Fruit fly (Drosophila melanogaster): ENCODE results near the gene HisRS.
A peak's percentile ranks its signal among the peaks of the same experiment; 100 is the strongest.

The HisRS gene

dm6 chrX:18494165-18494740 is 21.0 kb upstream of the HisRS start, which contains the start of gene CG15043 (continued):
- TF ChIP-seq bsh (GFP tag; optimal IDR thresholded peaks at IDR 0.05) (no peak), hkb (optimal IDR thresholded peaks at IDR 0.05) (no peak), hkb (GFP tag; IDR thresholded peaks at IDR 0.05) (peak; percentile 57), onecut (GFP tag; IDR thresholded peaks at IDR 0.05) (peak; percentile 27; the same call in 1 of the 2 replicates), cas (GFP tag; IDR thresholded peaks at IDR 0.05) (no peak), Med (GFP tag) (peak; percentile 84), CG6689 (GFP tag; IDR thresholded peaks at IDR 0.05) (peak; percentile 28; the same call in 1 of the 2 replicates), lab (GFP tag; optimal IDR thresholded peaks at IDR 0.05) (peak; percentile 64), lilli (GFP tag; optimal IDR thresholded peaks at IDR 0.05) (peak; percentile 67), dimm (GFP tag; IDR thresholded peaks at IDR 0.05) (no peak), CG17359 (tag; optimal IDR thresholded peaks at IDR 0.05) (peak; percentile 40), CG31441 (GFP tag; IDR thresholded peaks at IDR 0.05) (no peak), CG2116 (GFP tag; optimal IDR thresholded peaks at IDR 0.05) (no peak), B-H2 (GFP tag; optimal IDR thresholded peaks at IDR 0.05) (no peak), Asciz (GFP tag; optimal IDR thresholded peaks at IDR 0.05) (no peak), PHDP (tag; optimal IDR thresholded peaks at IDR 0.05) (no peak), CG10366 (GFP tag; IDR thresholded peaks at IDR 0.05) (no peak), Ada2b (GFP tag; IDR thresholded peaks at IDR 0.05) (peak; percentile 46; the same call in 1 of the 2 replicates), CG4730 (GFP tag; IDR thresholded peaks at IDR 0.05) (peak; percentile 39), rib (GFP tag; IDR thresholded peaks at IDR 0.05) (peak; percentile 23; the same call in 1 of the 2 replicates), zen (tag; optimal IDR thresholded peaks at IDR 0.05) (no peak), mld (GFP tag; IDR thresholded peaks at IDR 0.05; ENCODE audit: partially characterized antibody) (no peak), CG3281 (GFP tag; optimal IDR thresholded peaks at IDR 0.05) (peak; percentile 40), CG14860 (GFP tag; IDR thresholded peaks at IDR 0.05; ENCODE audit: partially characterized antibody) (no peak), CG8924 (tag; optimal IDR thresholded peaks at IDR 0.05) (no peak), CG6854 (GFP tag; optimal IDR thresholded peaks at IDR 0.05) (peak; percentile 26), HHEX (GFP tag; optimal IDR thresholded peaks at IDR 0.05) (peak; percentile 50)

DNA sequence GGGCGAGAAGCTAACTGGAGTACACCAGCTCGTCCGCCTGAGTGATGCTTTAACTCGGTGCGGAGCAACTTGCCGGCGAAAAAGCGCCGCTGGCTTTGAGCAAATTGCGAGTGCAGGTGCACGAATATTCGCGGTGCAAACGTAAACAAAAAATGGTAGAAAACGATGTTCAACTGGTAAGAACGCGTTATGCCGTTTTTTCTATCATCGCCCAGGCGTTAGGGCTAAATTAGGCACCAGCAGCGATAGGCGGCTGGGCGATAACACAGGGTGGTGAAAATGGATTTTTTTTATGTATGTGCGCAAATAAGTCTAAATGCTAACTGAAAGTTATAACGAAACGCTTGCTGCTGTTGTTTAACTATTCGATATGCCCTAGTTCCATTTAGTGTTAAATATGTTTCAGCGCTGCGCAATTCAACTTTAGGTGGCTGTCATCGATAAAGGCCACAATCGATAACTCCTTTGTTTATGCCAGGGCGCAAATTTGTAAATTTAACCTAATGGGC is 15.5 kb upstream of the HisRS start, which contains the start of the genes Pgant7 and Xrcc2:
Pgant7 (minus strand) TSS at position 308 of the 509 bp plus-strand sequence.
Xrcc2 (plus strand) TSS at position 449 of the 509 bp plus-strand sequence.
- no peak for TF ChIP-seq CG10565 (GFP tag; optimal IDR thresholded peaks at IDR 0.05)
- peak; percentile 14 for TF ChIP-seq CG15479 (GFP tag; optimal IDR thresholded peaks at IDR 0.05)
- peak; percentile 60 for TF ChIP-seq MESR4 (GFP tag; optimal IDR thresholded peaks at IDR 0.05)
- TF ChIP-seq CG8290 (GFP tag; optimal IDR thresholded peaks at IDR 0.05), result no peak
- no peak for TF ChIP-seq CG8290 (tag; optimal IDR thresholded peaks at IDR 0.05)
- TF ChIP-seq CG5180 (GFP tag; optimal IDR thresholded peaks at IDR 0.05), result peak; percentile 43
- peak; percentile 67; the same call in 2 of the 3 replicates for TF ChIP-seq CG34422 (GFP tag; IDR thresholded peaks at IDR 0.05)
- peak; percentile 69; the same call in 2 of the 3 replicates for TF ChIP-seq CG6791 (GFP tag; IDR thresholded peaks at IDR 0.05; ENCODE audit: partially characterized antibody)
- TF ChIP-seq CG12942 (GFP tag; optimal IDR thresholded peaks at IDR 0.05), result no peak
- TF ChIP-seq Dek (tag; optimal IDR thresholded peaks at IDR 0.05), result no peak
- TF ChIP-seq Dp (GFP tag; optimal IDR thresholded peaks at IDR 0.05), result peak; percentile 77
- TF ChIP-seq CG7357 (GFP tag; IDR thresholded peaks at IDR 0.05), result no peak
- TF ChIP-seq pan (optimal IDR thresholded peaks at IDR 0.05), result no peak
- TF ChIP-seq pan (GFP tag; optimal IDR thresholded peaks at IDR 0.05 in 1 of 2, IDR thresholded peaks at IDR 0.05 in 1 of 2), result peak in 1 of 2 experiments; percentile 59
- TF ChIP-seq CG14441 (GFP tag; IDR thresholded peaks at IDR 0.05), result no peak
- TF ChIP-seq CG4424 (GFP tag; optimal IDR thresholded peaks at IDR 0.05), result no peak
- TF ChIP-seq her (GFP tag; optimal IDR thresholded peaks at IDR 0.05), result no peak
- peak; percentile 67 for TF ChIP-seq kah (GFP tag; optimal IDR thresholded peaks at IDR 0.05)
- TF ChIP-seq mld (GFP tag; IDR thresholded peaks at IDR 0.05; ENCODE audit: partially characterized antibody), result peak; percentile 48; the same call in 1 of the 3 replicates
- TF ChIP-seq sens (GFP tag), result no peak
- TF ChIP-seq Abd-B (GFP tag; optimal IDR thresholded peaks at IDR 0.05), result no peak
- no peak for TF ChIP-seq CG1024 (GFP tag; IDR thresholded peaks at IDR 0.05)
- TF ChIP-seq CG6272 (GFP tag; IDR thresholded peaks at IDR 0.05), result no peak
- peak; percentile 59; the same call in 1 of the 2 replicates for TF ChIP-seq tna (GFP tag; IDR thresholded peaks at IDR 0.05; ENCODE audit: partially characterized antibody)
